Fruit fly (Drosophila melanogaster) whole organism, wandering third instar larva: Measurements from ENCODE around the gene tal-1A.
A peak's percentile ranks its signal among the peaks of the same experiment; 100 is the strongest.

Experiments
- OdsH ChIP-seq: fragments of 200-800 bp; sonication (Bioruptor generic); optimal IDR thresholded peaks from 2 replicates; lab custom pipeline; 2016; ENCODE audit warnings: missing biosample characterization, mild to moderate bottlenecking, missing genetic modification characterization
- Sp1 ChIP-seq: fragments of 200-800 bp; sonication (Bioruptor generic); optimal IDR thresholded peaks from 3 replicates; lab custom pipeline; 2019; ENCODE audit warnings: missing biosample characterization, mild to moderate bottlenecking, missing genetic modification characterization, moderate library complexity
- dmrt93B ChIP-seq: fragments of 200-800 bp; sonication (Bioruptor generic); optimal IDR thresholded peaks from 2 replicates; lab custom pipeline; 2018; ENCODE audit warnings: missing biosample characterization, mild to moderate bottlenecking, missing genetic modification characterization
- fru ChIP-seq: fragments of 200-800 bp; sonication (Bioruptor generic); optimal IDR thresholded peaks from 3 replicates; lab custom pipeline; 2016; ENCODE audit warnings: missing biosample characterization, mild to moderate bottlenecking, missing genetic modification characterization
- h ChIP-seq: fragments of 200-800 bp; sonication (Bioruptor generic); optimal IDR thresholded peaks from 3 replicates; lab custom pipeline; 2016; ENCODE audit warnings: missing biosample characterization, mild to moderate bottlenecking, missing genetic modification characterization
- lola ChIP-seq: fragments of >200 bp; optimal IDR thresholded peaks from 2 replicates; lab custom pipeline; 2017; ENCODE audit warnings: missing biosample characterization, missing genetic modification characterization
- pan ChIP-seq: fragments of >200 bp; optimal IDR thresholded peaks from 2 replicates; lab custom pipeline; 2017
- tai ChIP-seq: sonication (Bioruptor generic); optimal IDR thresholded peaks from 2 replicates; lab custom pipeline; 2016; ENCODE audit warnings: missing biosample characterization, missing genetic modification characterization

DNA sequence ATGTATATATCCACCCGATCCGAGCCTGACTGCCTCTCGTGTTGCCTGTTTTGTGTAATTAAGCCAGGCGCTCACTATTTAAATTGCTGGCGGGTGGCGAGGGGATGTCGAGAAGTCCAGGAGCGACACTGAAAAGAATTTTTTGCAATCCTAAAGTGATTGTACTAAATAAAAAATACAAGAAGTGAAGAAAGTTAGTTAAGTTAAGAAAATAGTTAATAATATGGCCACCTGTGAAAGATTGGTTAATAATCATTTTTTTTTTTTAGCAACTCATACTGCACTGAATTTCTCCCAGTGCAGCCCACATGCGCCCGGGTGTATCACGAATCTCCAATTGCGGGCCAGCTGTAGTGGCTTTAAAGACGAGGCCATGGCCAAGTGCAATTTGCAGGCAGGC, 28.0 kb downstream of the tal-1A start:
- no peak for TF ChIP-seq pan (lab: Kevin White, UChicago)
- TF ChIP-seq Sp1 = peak; percentile 66
- peak; percentile 65 for TF ChIP-seq fru (GFP tag; lab: Kevin White, UChicago)
- peak; percentile 62 for TF ChIP-seq OdsH (GFP tag; lab: Kevin White, UChicago)
- peak; percentile 80 for TF ChIP-seq h
- TF ChIP-seq dmrt93B (GFP tag; lab: Kevin White, UChicago) = peak; percentile 6
- TF ChIP-seq tai (GFP tag; lab: Kevin White, UChicago) = no peak
- no peak for TF ChIP-seq lola (GFP tag; lab: Kevin White, UChicago)
